Fruit fly (Drosophila melanogaster) whole organism, prepupa: Measurements from ENCODE around the gene P5CDh2.

Experiments
- CG15336 ChIP-seq: fragments of 200-800 bp; sonication (Bioruptor generic); IDR thresholded peaks from 2 replicates; pipeline ENCODE4 v1.3.6; 2022; ENCODE audit warnings: missing biosample characterization, missing genetic modification characterization
- CG3032 ChIP-seq: fragments of 200-800 bp; optimal IDR thresholded peaks from 2 replicates; lab custom pipeline; 2019; ENCODE audit warnings: missing biosample characterization, mild to moderate bottlenecking, missing genetic modification characterization, moderate library complexity
- CG8632 ChIP-seq: fragments of 200-800 bp; sonication (Bioruptor generic); optimal IDR thresholded peaks from 3 replicates; lab custom pipeline; 2016; ENCODE audit warnings: missing biosample characterization, missing genetic modification characterization
- Eip78C ChIP-seq: fragments of 200-800 bp; sonication (Bioruptor generic); peaks from one replicate; lab custom pipeline; 2016; ENCODE audit warnings: missing biosample characterization, missing genetic modification characterization
- Eip93F ChIP-seq: fragments of 200-800 bp; sonication (Bioruptor generic); optimal IDR thresholded peaks from 2 replicates; lab custom pipeline; 2016; ENCODE audit warnings: missing biosample characterization, mild to moderate bottlenecking, missing genetic modification characterization
- Sox15 ChIP-seq: fragments of 200-800 bp; sonication (Bioruptor generic); optimal IDR thresholded peaks from 3 replicates; lab custom pipeline; 2016; ENCODE audit warnings: missing biosample characterization, missing genetic modification characterization

DNA sequence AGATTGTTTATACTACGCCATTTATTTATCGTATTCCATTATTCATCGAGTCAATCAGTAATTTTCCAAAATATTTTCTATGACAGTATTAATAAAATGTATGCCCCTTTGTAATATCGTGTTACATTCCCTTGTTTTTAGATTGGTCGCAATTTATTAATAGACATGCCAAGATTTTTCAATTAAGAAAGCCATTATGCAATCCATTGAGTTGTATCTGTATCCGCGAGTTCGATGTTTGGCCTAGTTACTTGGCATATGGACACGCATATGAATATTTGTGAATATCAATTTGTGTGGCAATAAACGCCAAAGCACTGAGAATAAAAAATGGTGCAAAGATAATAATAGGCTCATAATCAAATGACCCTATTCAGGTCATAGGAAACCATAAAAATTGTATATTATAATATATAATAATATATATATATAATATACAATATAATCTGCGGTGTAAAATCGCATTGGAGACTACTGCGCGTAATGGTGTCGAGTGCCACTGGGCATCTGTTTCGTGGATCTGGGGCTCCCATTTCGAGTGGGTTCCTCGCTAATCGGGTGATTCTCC lies 13.8 kb upstream of the P5CDh2 start:
- TF ChIP-seq CG15336 (GFP tag; lab: Robert Waterston, UW) (no peak), Sox15 (GFP tag; lab: Kevin White, UChicago) (no peak), Eip93F (GFP tag; lab: Kevin White, UChicago) (no peak), CG3032 (tag; lab: Kevin White, UChicago) (no peak), Eip78C (GFP tag; lab: Kevin White, UChicago) (no peak), CG8632 (GFP tag; lab: Kevin White, UChicago) (no peak)
